Worm (Caenorhabditis elegans): ENCODE measurements around the gene ttll-9.
A peak's percentile ranks its signal among the peaks of the same experiment; 100 is the strongest.

The ttll-9 gene

DNA sequence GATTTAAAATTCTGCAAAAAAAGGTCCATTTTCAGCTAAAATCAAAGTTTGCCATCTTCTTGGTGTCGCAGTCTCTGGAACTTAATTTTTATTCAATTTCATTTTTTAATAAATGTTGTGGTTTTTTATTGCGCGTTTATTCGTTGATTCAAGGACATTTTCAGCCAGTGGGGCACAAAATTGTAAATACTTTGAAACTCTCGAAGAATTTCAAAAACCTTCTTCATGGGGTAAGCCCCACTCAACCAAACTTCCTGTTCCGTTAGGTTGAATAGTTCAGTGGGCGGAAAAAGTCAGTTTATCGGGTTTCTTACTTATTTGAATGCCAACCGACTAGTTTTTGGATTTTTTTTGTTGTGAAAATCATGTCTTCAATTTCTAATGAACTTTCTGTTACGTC, at the start of gene ttll-9:
TSS of gene ttll-9 (plus strand) at position 301 of the 400 bp plus-strand sequence.
- TF ChIP-seq egl-27 (tag; optimal IDR thresholded peaks at IDR 0.05) (no peak), ceh-9 (tag; optimal IDR thresholded peaks at IDR 0.05) (no peak), ztf-11 (tag; optimal IDR thresholded peaks at IDR 0.05) (no peak), fos-1 (tag; optimal IDR thresholded peaks at IDR 0.05) (no peak), mdl-1 (tag; optimal IDR thresholded peaks at IDR 0.05) (no peak), nhr-11 (tag; optimal IDR thresholded peaks at IDR 0.05) (no peak), unc-39 (tag; optimal IDR thresholded peaks at IDR 0.05) (no peak), ceh-16 (tag; optimal IDR thresholded peaks at IDR 0.05) (no peak), sea-2 (GFP tag; optimal IDR thresholded peaks at IDR 0.05) (no peak), elt-2 (tag; optimal IDR thresholded peaks at IDR 0.05) (no peak), fkh-2 (tag; optimal IDR thresholded peaks at IDR 0.05) (no peak), nhr-25 (tag; optimal IDR thresholded peaks at IDR 0.05) (no peak)

DNA sequence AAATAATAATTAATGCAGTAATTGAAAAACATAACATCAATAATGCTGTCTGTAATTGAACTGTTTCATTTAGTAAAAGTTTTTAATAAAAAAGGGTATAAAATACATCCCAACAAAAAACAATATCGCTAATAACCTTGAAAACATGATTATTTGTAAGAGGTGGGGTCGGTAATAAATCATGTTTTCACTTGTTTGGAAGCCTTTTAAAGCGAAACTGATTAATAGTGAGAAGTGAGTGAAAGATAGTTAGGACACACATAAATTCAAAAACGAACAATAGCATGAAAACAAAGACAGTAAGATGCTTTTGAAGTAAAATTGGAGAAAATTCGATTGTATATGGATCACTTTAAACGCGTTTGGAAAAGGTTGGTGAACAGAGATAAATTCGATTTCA, 49.2 kb upstream of the ttll-9 start, which contains the start of gene try-4:
TSS of gene try-4 (minus strand) at position 74 of the 400 bp plus-strand sequence.
- TF ChIP-seq sea-2 (GFP tag; optimal IDR thresholded peaks at IDR 0.05) (no peak), nhr-25 (tag; optimal IDR thresholded peaks at IDR 0.05) (peak; percentile 55)

DNA sequence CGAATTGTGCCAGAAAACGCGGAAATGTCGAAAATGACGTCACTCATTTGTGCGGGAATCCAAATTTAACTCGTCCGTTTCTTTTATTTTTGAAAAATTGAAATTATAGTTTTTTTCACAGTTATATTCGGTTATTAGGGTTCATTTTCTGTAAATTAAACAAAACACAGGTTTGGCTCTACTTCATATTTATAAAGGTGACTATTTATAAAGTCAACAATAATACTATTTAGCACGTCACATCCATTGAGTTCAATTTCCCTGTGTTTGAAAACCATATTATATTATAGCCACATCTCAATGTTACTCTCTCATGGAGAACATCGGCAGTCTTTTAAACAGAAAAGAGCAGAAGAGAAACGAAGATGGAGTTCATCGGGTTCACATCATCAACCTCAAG, 47.6 kb upstream of the ttll-9 start, which contains the start of gene twk-35:
TSS of gene twk-35 (plus strand) at position 301 of the 400 bp plus-strand sequence.
- TF ChIP-seq sea-2 (GFP tag; optimal IDR thresholded peaks at IDR 0.05): no peak

DNA sequence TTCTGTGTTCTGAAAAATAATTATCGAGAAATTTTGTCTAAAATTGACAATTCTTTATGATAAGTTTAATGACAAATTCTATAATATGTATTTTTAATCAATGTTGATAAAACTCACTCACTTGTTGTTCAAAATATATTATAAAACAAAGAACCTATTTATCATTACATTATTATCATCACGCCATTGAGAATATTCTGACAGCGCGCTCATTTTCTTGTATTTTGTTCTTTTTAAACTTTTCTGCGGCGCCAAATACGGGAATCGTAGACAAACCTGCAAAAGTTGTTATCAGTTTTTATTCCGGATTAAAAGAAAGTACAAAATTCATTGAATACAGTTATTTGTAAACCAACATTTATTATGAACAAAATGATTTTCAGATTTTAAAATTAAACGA, 43.9 kb upstream of the ttll-9 start:
- no peak for TF ChIP-seq daf-12 (tag; optimal IDR thresholded peaks at IDR 0.05)
- no peak for TF ChIP-seq pha-4 (tag; optimal IDR thresholded peaks at IDR 0.05)
- TF ChIP-seq mdl-1 (tag; optimal IDR thresholded peaks at IDR 0.05): no peak
- no peak for TF ChIP-seq fkh-10 (GFP tag; optimal IDR thresholded peaks at IDR 0.05)
- TF ChIP-seq pqm-1 (tag; optimal IDR thresholded peaks at IDR 0.05): peak; percentile 39
- peak; percentile 81 for TF ChIP-seq elt-2 (tag; optimal IDR thresholded peaks at IDR 0.05)
- TF ChIP-seq fos-1 (tag; optimal IDR thresholded peaks at IDR 0.05): no peak
- TF ChIP-seq unc-62 (GFP tag; optimal IDR thresholded peaks at IDR 0.05): no peak
- no peak for TF ChIP-seq nhr-12 (tag; optimal IDR thresholded peaks at IDR 0.05)
- no peak for TF ChIP-seq elt-3 (tag; optimal IDR thresholded peaks at IDR 0.05)
- no peak for TF ChIP-seq nhr-11 (tag; optimal IDR thresholded peaks at IDR 0.05)
- TF ChIP-seq nhr-237 (tag; optimal IDR thresholded peaks at IDR 0.05): no peak
- no peak for TF ChIP-seq ZK546.5 (tag; optimal IDR thresholded peaks at IDR 0.05)
- TF ChIP-seq skn-1 (tag; optimal IDR thresholded peaks at IDR 0.05): no peak
- TF ChIP-seq nhr-43 (tag; optimal IDR thresholded peaks at IDR 0.05; ENCODE audit: poor library complexity, severe bottlenecking): no peak
- no peak for TF ChIP-seq nhr-77 (tag; optimal IDR thresholded peaks at IDR 0.05)

- TF ChIP-seq pha-4 (tag; optimal IDR thresholded peaks at IDR 0.05): peak; percentile 8
- no peak for TF ChIP-seq sea-2 (GFP tag; optimal IDR thresholded peaks at IDR 0.05)
Observed at ce11 chrV:20868329-20868728, 41.9 kb upstream of the ttll-9 start, which contains the start of gene F31D4.8. Gene F31D4.8, minus strand, starts transcription at chrV:20868429.

DNA sequence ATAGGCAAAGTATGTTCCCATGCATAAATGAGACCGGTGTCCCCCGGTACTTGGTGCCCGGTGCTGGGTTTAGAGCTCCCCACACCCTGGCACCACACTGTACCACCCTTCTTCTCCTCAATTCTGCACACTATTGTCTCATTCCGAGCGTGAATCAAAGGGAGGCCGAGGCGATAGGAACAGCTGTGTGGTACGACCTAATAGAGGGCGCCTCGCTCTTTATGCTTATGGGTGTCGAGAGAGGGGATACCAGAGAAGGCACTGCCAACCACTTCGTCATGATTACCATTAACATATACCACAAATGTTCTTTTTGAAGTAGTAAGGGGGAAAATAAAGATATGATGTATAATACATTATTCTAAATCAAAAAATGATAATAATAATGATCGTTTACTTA, 39.6 kb upstream of the ttll-9 start:
- TF ChIP-seq zag-1 (tag; optimal IDR thresholded peaks at IDR 0.05): no peak
- TF ChIP-seq snpc-4 (tag; optimal IDR thresholded peaks at IDR 0.05): no peak
- no peak for TF ChIP-seq unc-62 (GFP tag; optimal IDR thresholded peaks at IDR 0.05)
- TF ChIP-seq jun-1 (tag; optimal IDR thresholded peaks at IDR 0.05): no peak
- no peak for TF ChIP-seq ZK546.5 (tag; optimal IDR thresholded peaks at IDR 0.05)
- TF ChIP-seq fkh-10 (GFP tag; optimal IDR thresholded peaks at IDR 0.05): no peak

ce11 chrV:20871194-20871593, 39.1 kb upstream of the ttll-9 start:
- TF ChIP-seq snpc-4 (tag; optimal IDR thresholded peaks at IDR 0.05): no peak
- no peak for TF ChIP-seq ceh-28 (tag; optimal IDR thresholded peaks at IDR 0.05)
- no peak for TF ChIP-seq zag-1 (tag; optimal IDR thresholded peaks at IDR 0.05)
- TF ChIP-seq ztf-11 (tag; optimal IDR thresholded peaks at IDR 0.05): no peak
- TF ChIP-seq pha-4 (tag; optimal IDR thresholded peaks at IDR 0.05): no peak
- TF ChIP-seq nhr-12 (tag; optimal IDR thresholded peaks at IDR 0.05): no peak
- no peak for TF ChIP-seq elt-2 (tag; optimal IDR thresholded peaks at IDR 0.05)
- no peak for TF ChIP-seq nfya-1 (tag; optimal IDR thresholded peaks at IDR 0.05; ENCODE audit: insufficient read depth)
- no peak for TF ChIP-seq egl-5 (tag; optimal IDR thresholded peaks at IDR 0.05)
- TF ChIP-seq nhr-43 (tag; optimal IDR thresholded peaks at IDR 0.05; ENCODE audit: poor library complexity, severe bottlenecking): no peak
- TF ChIP-seq nhr-77 (tag; optimal IDR thresholded peaks at IDR 0.05): no peak
- TF ChIP-seq fos-1 (tag; optimal IDR thresholded peaks at IDR 0.05): no peak
- TF ChIP-seq ceh-16 (tag; optimal IDR thresholded peaks at IDR 0.05): no peak
- no peak for TF ChIP-seq ceh-82 (tag; optimal IDR thresholded peaks at IDR 0.05)
- TF ChIP-seq skn-1 (tag; optimal IDR thresholded peaks at IDR 0.05): no peak
- no peak for TF ChIP-seq mml-1 (tag; optimal IDR thresholded peaks at IDR 0.05)
- TF ChIP-seq nhr-237 (tag; optimal IDR thresholded peaks at IDR 0.05): no peak
- no peak for TF ChIP-seq nhr-23 (tag; optimal IDR thresholded peaks at IDR 0.05)
